Worm (Caenorhabditis elegans) whole organism, L1 larva: Measurements from ENCODE around the gene Y82E9BR.10.
"Not testable (repeated sequence)": the region's sequence is repeated elsewhere in the genome, so short reads cannot be mapped to it uniquely, and the experiment has no call there.

Source experiments
- grh-1 ChIP-seq: fragments of 200-800 bp; sonication (Bioruptor generic); IDR thresholded peaks from 2 replicates; pipeline ENCODE4 v1.3.6; 2022; ENCODE audit warnings: missing genetic modification reagents, missing genetic modification characterization, missing compliant biosample characterization
- unc-62 ChIP-seq: fragments of 150-350 bp; optimal IDR thresholded peaks from 2 replicates; lab custom pipeline; 2014; ENCODE audit warnings: missing biosample characterization, missing genetic modification reagents, missing genetic modification characterization
- unc-86 ChIP-seq: sonication (generic microtip); optimal IDR thresholded peaks from 2 replicates; lab custom pipeline; 2016; ENCODE audit warnings: missing genetic modification characterization, missing compliant biosample characterization

- TF ChIP-seq unc-62; grh-1 (GFP tag; lab: Robert Waterston, UW); unc-86: not testable (repeated sequence)
Measured at ce11 chrIII:1420357-1420814, 45.0 kb upstream of the Y82E9BR.10 start.
